Worm (Caenorhabditis elegans) whole organism, mixed stage, embryonic: ENCODE results near the gene C49C3.4.

Experiments used
- M03D4.4 ChIP-seq: sonication (generic microtip); optimal IDR thresholded peaks from 2 replicates; lab custom pipeline; 2017; ENCODE audit warnings: mild to moderate bottlenecking, missing genetic modification characterization, missing compliant biosample characterization
- elt-3 ChIP-seq: fragments of 150-350 bp; optimal IDR thresholded peaks from 2 replicates; lab custom pipeline; 2014; ENCODE audit warnings: missing biosample characterization, missing genetic modification characterization
- lin-13 ChIP-seq: fragments of 150-350 bp; optimal IDR thresholded peaks from 2 replicates; lab custom pipeline; 2014; ENCODE audit warnings: missing biosample characterization, missing genetic modification characterization
- mab-5 ChIP-seq: fragments of 150-350 bp; optimal IDR thresholded peaks from 2 replicates; lab custom pipeline; 2014; ENCODE audit warnings: missing biosample characterization, missing genetic modification characterization
- mep-1 ChIP-seq: fragments of 150-350 bp; optimal IDR thresholded peaks from 2 replicates; lab custom pipeline; 2017; ENCODE audit warnings: missing biosample characterization, missing genetic modification reagents, missing genetic modification characterization, inconsistent platforms
- mls-2 ChIP-seq: sonication (generic microtip); optimal IDR thresholded peaks from 2 replicates; lab custom pipeline; 2016; ENCODE audit warnings: mild to moderate bottlenecking, missing genetic modification characterization, moderate library complexity, missing compliant biosample characterization
- nhr-12 ChIP-seq: fragments of 150-350 bp; optimal IDR thresholded peaks from 2 replicates; lab custom pipeline; 2014; ENCODE audit warnings: missing biosample characterization, missing genetic modification characterization
- nhr-237 ChIP-seq: fragments of 150-350 bp; optimal IDR thresholded peaks from 2 replicates; lab custom pipeline; 2014; ENCODE audit warnings: missing biosample characterization, missing genetic modification characterization
- nhr-28 ChIP-seq: fragments of 150-350 bp; optimal IDR thresholded peaks from 2 replicates; lab custom pipeline; 2014; ENCODE audit warnings: missing biosample characterization, missing genetic modification characterization
- pha-4 ChIP-seq: fragments of 150-350 bp; optimal IDR thresholded peaks from 2 replicates; lab custom pipeline; 2018; ENCODE audit warnings: missing biosample characterization, missing genetic modification reagents, missing genetic modification characterization
- snpc-4 ChIP-seq: fragments of 150-350 bp; optimal IDR thresholded peaks from 2 replicates; lab custom pipeline; 2014; ENCODE audit warnings: missing biosample characterization, missing genetic modification characterization
- unc-39 ChIP-seq: fragments of 150-350 bp; optimal IDR thresholded peaks from 2 replicates; lab custom pipeline; 2014; ENCODE audit warnings: missing biosample characterization, missing genetic modification characterization
- unc-62 ChIP-seq: fragments of 150-350 bp; optimal IDR thresholded peaks from 2 replicates; lab custom pipeline; 2014; ENCODE audit warnings: missing biosample characterization, missing genetic modification reagents, missing genetic modification characterization

ce11 chrIV:17293679-17294078 lies 26.9 kb upstream of the C49C3.4 start:
- TF ChIP-seq nhr-28 (tag; lab: Kevin White, UChicago): no peak
- no peak for TF ChIP-seq nhr-12 (tag; lab: Kevin White, UChicago)
- no peak for TF ChIP-seq snpc-4 (tag; lab: Kevin White, UChicago)
- no peak for TF ChIP-seq unc-39 (tag; lab: Kevin White, UChicago)
- no peak for TF ChIP-seq mab-5
- TF ChIP-seq mep-1 (tag; lab: Kevin White, UChicago): no peak
- TF ChIP-seq nhr-237: no peak
- TF ChIP-seq pha-4: peak; percentile 14
- TF ChIP-seq mls-2 (tag; lab: Kevin White, UChicago): no peak
- no peak for TF ChIP-seq elt-3 (tag; lab: Kevin White, UChicago)
- no peak for TF ChIP-seq unc-62 (GFP tag; lab: Kevin White, UChicago)
- TF ChIP-seq M03D4.4 (tag; lab: Kevin White, UChicago): no peak
- TF ChIP-seq lin-13 (tag; lab: Kevin White, UChicago): no peak
